Fruit fly (Drosophila melanogaster): ENCODE results near the gene Pdxk.

DNA sequence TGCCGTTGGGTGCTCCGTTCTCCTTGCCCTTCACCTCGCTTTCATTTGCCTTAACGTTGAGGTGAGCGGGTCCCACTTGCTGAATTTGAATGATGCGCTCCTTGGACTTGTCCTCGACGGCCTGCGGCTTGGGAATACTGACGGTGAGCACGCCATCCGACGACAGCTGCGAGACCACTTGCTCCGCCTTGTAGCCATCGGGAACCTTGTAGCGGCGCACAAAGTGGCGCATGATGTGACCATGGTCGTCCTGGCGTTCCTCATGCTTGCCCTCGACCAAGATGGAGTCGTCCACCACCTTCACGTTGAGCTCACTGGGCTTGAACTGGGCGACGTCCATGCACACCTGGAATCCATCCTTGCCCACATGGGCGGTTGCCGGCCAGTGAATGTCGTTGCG is 16.5 kb downstream of the Pdxk start:
- TF ChIP-seq cic (GFP tag; optimal IDR thresholded peaks at IDR 0.05) (no peak), CG7101 (tag; optimal IDR thresholded peaks at IDR 0.05) (no peak), CG5204 (GFP tag; optimal IDR thresholded peaks at IDR 0.05) (no peak), kay (GFP tag; ENCODE audit: borderline replicate concordance) (no peak), tj (GFP tag; optimal IDR thresholded peaks at IDR 0.05) (no peak), CG11617 (GFP tag; optimal IDR thresholded peaks at IDR 0.05) (no peak), CG14711 (tag; optimal IDR thresholded peaks at IDR 0.05) (no peak), ovo (GFP tag; optimal IDR thresholded peaks at IDR 0.05) (no peak), Mnt (GFP tag; optimal IDR thresholded peaks at IDR 0.05) (no peak), Clk (GFP tag; optimal IDR thresholded peaks at IDR 0.05) (peak; percentile 63), Hr96 (GFP tag; optimal IDR thresholded peaks at IDR 0.05) (no peak)

All from whole organism, adult.